Fruit fly (Drosophila melanogaster): ENCODE results near the gene CG17600.

CG17600 gene

DNA sequence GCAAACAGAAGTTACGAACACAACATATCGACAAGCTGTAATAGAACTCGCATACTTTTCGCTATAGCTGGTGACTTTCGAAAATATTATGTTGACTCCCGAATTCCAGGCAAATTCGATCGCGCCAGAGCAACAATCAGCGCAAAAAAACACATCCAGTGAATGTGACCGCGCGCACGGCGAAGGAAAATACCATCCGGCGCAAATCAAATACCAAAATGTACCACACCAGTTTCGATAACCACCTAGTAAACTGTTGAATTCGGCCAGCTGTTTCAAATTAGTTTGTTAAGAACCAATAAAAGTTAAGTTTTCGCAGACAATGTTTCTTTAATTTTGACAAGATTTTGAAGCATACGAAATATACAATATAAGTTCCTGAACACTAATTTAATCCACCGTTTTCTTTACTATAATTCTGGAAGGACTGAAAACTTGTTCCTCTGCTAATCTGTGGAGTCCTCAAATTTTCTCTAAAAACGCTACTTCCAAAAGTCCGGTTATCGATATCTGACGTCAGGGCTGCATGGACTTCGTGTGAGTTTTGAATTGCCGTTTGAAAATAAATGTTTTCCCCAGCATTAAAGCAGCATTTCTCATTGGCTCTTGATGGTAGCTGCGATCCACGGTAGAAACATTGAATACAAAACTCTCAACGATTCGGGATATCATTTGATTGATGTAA, 33.0 kb upstream of the CG17600 start, which contains the start of the genes Cp110 and CG12576 (continued):
- TF ChIP-seq cg (GFP tag; optimal IDR thresholded peaks at IDR 0.05) (no peak), tin (GFP tag; optimal IDR thresholded peaks at IDR 0.05) (no peak), CG3407 (GFP tag; optimal IDR thresholded peaks at IDR 0.05) (no peak), CG15269 (tag; optimal IDR thresholded peaks at IDR 0.05) (no peak), Gug (GFP tag; IDR thresholded peaks at IDR 0.05) (no peak), Fer1 (GFP tag; optimal IDR thresholded peaks at IDR 0.05) (no peak), CG32532 (GFP tag; IDR thresholded peaks at IDR 0.05) (no peak), sd (tag; optimal IDR thresholded peaks at IDR 0.05) (peak; percentile 45), Ets65A (GFP tag) (no peak), MTF-1 (GFP tag; optimal IDR thresholded peaks at IDR 0.05; ENCODE audit: borderline replicate concordance) (no peak), CG13287 (GFP tag; IDR thresholded peaks at IDR 0.05; ENCODE audit: partially characterized antibody) (0 out of 2 replicates have a peak, but pooled peaks have one; percentile 13), CG14014 (GFP tag; IDR thresholded peaks at IDR 0.05) (no peak), Tbp (GFP tag; optimal IDR thresholded peaks at IDR 0.05) (no peak), CG14710 (tag; optimal IDR thresholded peaks at IDR 0.05) (peak; percentile 32), amos (GFP tag; IDR thresholded peaks at IDR 0.05; ENCODE audit: partially characterized antibody) (peak; percentile 33; the same call in 1 of the 2 replicates), HmgZ (tag; optimal IDR thresholded peaks at IDR 0.05) (no peak), CG32772 (GFP tag; IDR thresholded peaks at IDR 0.05) (no peak), Myb (GFP tag; optimal IDR thresholded peaks at IDR 0.05) (peak; percentile 79), D19B (GFP tag; optimal IDR thresholded peaks at IDR 0.05) (no peak), Sox102F (GFP tag; optimal IDR thresholded peaks at IDR 0.05) (no peak), Sin3A (optimal IDR thresholded peaks at IDR 0.05) (peak; percentile 86), CG2712 (tag; optimal IDR thresholded peaks at IDR 0.05) (no peak), en (GFP tag; optimal IDR thresholded peaks at IDR 0.05) (no peak), BEAF-32 (GFP tag; optimal IDR thresholded peaks at IDR 0.05) (peak; percentile 66), tap (tag; optimal IDR thresholded peaks at IDR 0.05) (no peak), Drgx (GFP tag; IDR thresholded peaks at IDR 0.05) (no peak), run (tag; optimal IDR thresholded peaks at IDR 0.05) (no peak), NC2α (GFP tag; optimal IDR thresholded peaks at IDR 0.05) (no peak), CG12391 (tag; optimal IDR thresholded peaks at IDR 0.05) (no peak), corto (GFP tag; optimal IDR thresholded peaks at IDR 0.05) (no peak), fru (optimal IDR thresholded peaks at IDR 0.05) (no peak), Aef1 (GFP tag; IDR thresholded peaks at IDR 0.05) (no peak), btn (GFP tag; optimal IDR thresholded peaks at IDR 0.05) (no peak), aop (GFP tag; IDR thresholded peaks at IDR 0.05) (no peak), eyg (GFP tag; optimal IDR thresholded peaks at IDR 0.05) (no peak), ash1 (GFP tag; optimal IDR thresholded peaks at IDR 0.05) (no peak), ATbp (GFP tag; optimal IDR thresholded peaks at IDR 0.05) (no peak), pzg (GFP tag; optimal IDR thresholded peaks at IDR 0.05) (peak; percentile 57), CG4328 (GFP tag; optimal IDR thresholded peaks at IDR 0.05) (no peak), Atf6 (GFP tag; IDR thresholded peaks at IDR 0.05) (no peak), stwl (tag; optimal IDR thresholded peaks at IDR 0.05) (peak; percentile 19), her (GFP tag; optimal IDR thresholded peaks at IDR 0.05) (no peak), CG15073 (GFP tag; optimal IDR thresholded peaks at IDR 0.05) (no peak), scrt (GFP tag; optimal IDR thresholded peaks at IDR 0.05) (peak; percentile 60), CG7928 (GFP tag; optimal IDR thresholded peaks at IDR 0.05) (peak; percentile 79), phol (tag; optimal IDR thresholded peaks at IDR 0.05) (peak; percentile 6), CoRest (tag; optimal IDR thresholded peaks at IDR 0.05) (peak; percentile 3), Sox100B (GFP tag; optimal IDR thresholded peaks at IDR 0.05) (no peak), CG13123 (GFP tag; optimal IDR thresholded peaks at IDR 0.05) (no peak), vvl (GFP tag; IDR thresholded peaks at IDR 0.05) (no peak), CG11085 (GFP tag; IDR thresholded peaks at IDR 0.05) (no peak)

Measured in whole organism, embryonic.